Worm (Caenorhabditis elegans) whole organism, L3 larva: ENCODE measurements around the gene srx-12.

Experiments
- R02D3.7 ChIP-seq: fragments of 150-350 bp; optimal IDR thresholded peaks from 2 replicates; lab custom pipeline; 2014; ENCODE audit warnings: missing biosample characterization, missing genetic modification characterization
- ZK546.5 ChIP-seq: sonication (generic microtip); optimal IDR thresholded peaks from 2 replicates; lab custom pipeline; 2017; ENCODE audit warnings: missing biosample characterization, missing genetic modification characterization
- aly-2 ChIP-seq: fragments of 150-350 bp; optimal IDR thresholded peaks from 2 replicates; lab custom pipeline; 2014; ENCODE audit warnings: missing biosample characterization, missing genetic modification characterization
- ama-1 ChIP-seq: fragments of 150-350 bp; optimal IDR thresholded peaks from 2 replicates; lab custom pipeline; 2018
- ceh-16 ChIP-seq: sonication (generic microtip); optimal IDR thresholded peaks from 2 replicates; lab custom pipeline; 2017; ENCODE audit warnings: missing biosample characterization, missing genetic modification characterization
- ceh-28 ChIP-seq: fragments of 150-350 bp; optimal IDR thresholded peaks from 2 replicates; lab custom pipeline; 2014; ENCODE audit warnings: missing biosample characterization, missing genetic modification reagents, missing genetic modification characterization
- ceh-82 ChIP-seq: fragments of 150-350 bp; optimal IDR thresholded peaks from 2 replicates; lab custom pipeline; 2014; ENCODE audit warnings: missing biosample characterization, missing genetic modification characterization
- daf-12 ChIP-seq: fragments of 150-350 bp; optimal IDR thresholded peaks from 2 replicates; lab custom pipeline; 2014; ENCODE audit warnings: missing biosample characterization, missing genetic modification reagents, missing genetic modification characterization
- egl-27 ChIP-seq: sonication (generic microtip); optimal IDR thresholded peaks from 4 replicates; lab custom pipeline; 2017; ENCODE audit warnings: missing biosample characterization, missing genetic modification reagents, missing genetic modification characterization
- elt-1 ChIP-seq: fragments of 150-350 bp; optimal IDR thresholded peaks from 2 replicates; lab custom pipeline; 2014; ENCODE audit warnings: missing biosample characterization, missing genetic modification characterization
- elt-2 ChIP-seq: sonication (generic microtip); optimal IDR thresholded peaks from 2 replicates; lab custom pipeline; 2016; ENCODE audit warnings: missing genetic modification reagents, mild to moderate bottlenecking, missing genetic modification characterization, missing compliant biosample characterization
- eor-1 ChIP-seq, 2 experiments: fragments of 150-350 bp; optimal IDR thresholded peaks; 2 replicates each; lab custom pipeline; 2014 to 2018; ENCODE audit warnings: missing biosample characterization in 2 of 2, missing genetic modification characterization in 2 of 2
- fkh-10 ChIP-seq: sonication (generic microtip); optimal IDR thresholded peaks from 2 replicates; lab custom pipeline; 2017; ENCODE audit warnings: missing biosample characterization, missing genetic modification reagents, missing genetic modification characterization
- fkh-2 ChIP-seq: fragments of 150-350 bp; optimal IDR thresholded peaks from 2 replicates; lab custom pipeline; 2014; ENCODE audit warnings: missing biosample characterization, missing genetic modification reagents, missing genetic modification characterization
- fos-1 ChIP-seq: fragments of 150-350 bp; optimal IDR thresholded peaks from 2 replicates; lab custom pipeline; 2014; ENCODE audit warnings: missing biosample characterization, missing genetic modification characterization
- hmg-11 ChIP-seq: sonication (generic microtip); optimal IDR thresholded peaks from 2 replicates; lab custom pipeline; 2016; ENCODE audit warnings: missing genetic modification characterization, missing compliant biosample characterization
- jun-1 ChIP-seq: fragments of 150-350 bp; optimal IDR thresholded peaks from 2 replicates; lab custom pipeline; 2014; ENCODE audit warnings: missing biosample characterization, missing genetic modification reagents, missing genetic modification characterization
- lin-15B ChIP-seq: fragments of 150-350 bp; optimal IDR thresholded peaks from 2 replicates; lab custom pipeline; 2014; ENCODE audit warnings: missing biosample characterization, missing genetic modification characterization
- lin-39 ChIP-seq: fragments of 150-350 bp; optimal IDR thresholded peaks from 2 replicates; lab custom pipeline; 2018; ENCODE audit warnings: missing biosample characterization, missing genetic modification reagents, missing genetic modification characterization
- lsy-12 ChIP-seq: sonication (generic microtip); optimal IDR thresholded peaks from 2 replicates; lab custom pipeline; 2016; ENCODE audit warnings: mild to moderate bottlenecking, missing genetic modification characterization, missing compliant biosample characterization
- mdl-1 ChIP-seq: fragments of 150-350 bp; optimal IDR thresholded peaks from 2 replicates; lab custom pipeline; 2014; ENCODE audit warnings: missing biosample characterization, missing genetic modification characterization
- mml-1 ChIP-seq: fragments of 150-350 bp; sonication (generic microtip); optimal IDR thresholded peaks from 3 replicates; lab custom pipeline; 2014; ENCODE audit warnings: missing biosample characterization, missing genetic modification characterization
- nfya-1 ChIP-seq: sonication (generic microtip); optimal IDR thresholded peaks from 2 replicates; lab custom pipeline; 2017; ENCODE audit warnings: missing genetic modification characterization, mild to moderate bottlenecking, missing compliant biosample characterization, antibody characterized with exemption, moderate library complexity; ENCODE audit not compliant: insufficient read depth
- nhr-12 ChIP-seq: fragments of 150-350 bp; optimal IDR thresholded peaks from 2 replicates; lab custom pipeline; 2014; ENCODE audit warnings: missing biosample characterization, missing genetic modification characterization
- nhr-28 ChIP-seq: fragments of 150-350 bp; optimal IDR thresholded peaks from 2 replicates; lab custom pipeline; 2014; ENCODE audit warnings: missing biosample characterization, missing genetic modification characterization
- nhr-43 ChIP-seq: sonication (generic microtip); optimal IDR thresholded peaks from 2 replicates; lab custom pipeline; 2016; ENCODE audit warnings: mild to moderate bottlenecking, missing genetic modification characterization, missing compliant biosample characterization; ENCODE audit not compliant: poor library complexity, severe bottlenecking
- nhr-67 ChIP-seq: fragments of 150-350 bp; optimal IDR thresholded peaks from 2 replicates; lab custom pipeline; 2014; ENCODE audit warnings: missing biosample characterization, missing genetic modification characterization
- pha-4 ChIP-seq: fragments of 150-350 bp; optimal IDR thresholded peaks from 2 replicates; lab custom pipeline; 2014; ENCODE audit warnings: missing biosample characterization, missing genetic modification reagents, missing genetic modification characterization
- pqm-1 ChIP-seq: fragments of 150-350 bp; optimal IDR thresholded peaks from 2 replicates; lab custom pipeline; 2017; ENCODE audit warnings: missing biosample characterization, missing genetic modification characterization, inconsistent platforms
- skn-1 ChIP-seq: fragments of 150-350 bp; optimal IDR thresholded peaks from 2 replicates; lab custom pipeline; 2014; ENCODE audit warnings: missing biosample characterization, missing genetic modification characterization
- unc-39 ChIP-seq: sonication (generic microtip); optimal IDR thresholded peaks from 4 replicates; lab custom pipeline; 2017; ENCODE audit warnings: missing biosample characterization, missing genetic modification characterization
- zag-1 ChIP-seq: fragments of 150-350 bp; optimal IDR thresholded peaks from 2 replicates; lab custom pipeline; 2014; ENCODE audit warnings: missing biosample characterization, missing genetic modification characterization
- ztf-11 ChIP-seq: fragments of 150-350 bp; optimal IDR thresholded peaks from 2 replicates; lab custom pipeline; 2014; ENCODE audit warnings: missing biosample characterization, missing genetic modification characterization

Gene srx-12

ce11 chrIV:1045683-1046082 is at the start of gene srx-12:
srx-12 (plus strand) TSS chrIV:1045983.
- TF ChIP-seq hmg-11 (no peak), pqm-1 (tag; lab: Kevin White, UChicago) (no peak), nhr-43 (tag; lab: Kevin White, UChicago) (no peak), eor-1 (tag; optimal IDR thresholded peaks at IDR 0.05; lab: Kevin White, UChicago) (no peak), egl-27 (tag; lab: Kevin White, UChicago) (no peak), nfya-1 (tag; lab: Kevin White, UChicago) (no peak), ceh-16 (tag; lab: Kevin White, UChicago) (no peak), lsy-12 (no peak)

ce11 chrIV:998914-999313 is 46.9 kb upstream of the srx-12 start, which contains the start of gene Y55F3AM.5:
Y55F3AM.5 (plus strand) TSS chrIV:999214.
- TF ChIP-seq skn-1 (tag; lab: Kevin White, UChicago) (no peak), unc-39 (tag; lab: Kevin White, UChicago) (no peak), ceh-82 (no peak), nhr-67 (tag; lab: Kevin White, UChicago) (no peak), pha-4 (tag; lab: Kevin White, UChicago) (no peak), zag-1 (tag; lab: Kevin White, UChicago) (no peak), ama-1 (lab: Kevin White, UChicago) (no peak), elt-2 (tag; lab: Kevin White, UChicago) (no peak), eor-1 (tag; optimal IDR thresholded peaks at IDR 0.05; lab: Kevin White, UChicago) (no peak), daf-12 (tag; lab: Kevin White, UChicago) (no peak), aly-2 (tag; lab: Kevin White, UChicago) (no peak), fkh-2 (tag; lab: Kevin White, UChicago) (no peak), lin-39 (tag; lab: Kevin White, UChicago) (no peak), hmg-11 (no peak)

- TF ChIP-seq elt-1 (tag; lab: Kevin White, UChicago) (no peak), R02D3.7 (tag; lab: Kevin White, UChicago) (no peak), lin-39 (tag; lab: Kevin White, UChicago) (no peak), ceh-28 (tag; lab: Kevin White, UChicago) (peak; percentile 99), fkh-10 (GFP tag; lab: Kevin White, UChicago) (no peak), fos-1 (no peak)
- TF ChIP-seq, all 47 proteins: peak for 1
Measured at ce11 chrIV:999675-1000074, 46.1 kb upstream of the srx-12 start.

- no peak for TF ChIP-seq nhr-12
- no peak for TF ChIP-seq fkh-10 (GFP tag; lab: Kevin White, UChicago)
- TF ChIP-seq nhr-28 = no peak
- peak; percentile 97 for TF ChIP-seq ceh-28 (tag; lab: Kevin White, UChicago)
Measured at ce11 chrIV:1000441-1000840, 45.3 kb upstream of the srx-12 start.

ce11 chrIV:1005761-1006160 is 40.0 kb upstream of the srx-12 start, which contains the start of gene immp-2:
immp-2 (minus strand) TSS chrIV:1005861.
- TF ChIP-seq fkh-2 (tag; lab: Kevin White, UChicago) = no peak
- no peak for TF ChIP-seq mdl-1 (tag; lab: Kevin White, UChicago)
- no peak for TF ChIP-seq ztf-11 (tag; lab: Kevin White, UChicago)
- no peak for TF ChIP-seq mml-1 (tag; lab: Kevin White, UChicago)
- TF ChIP-seq ZK546.5 (tag; lab: Kevin White, UChicago) = no peak
- no peak for TF ChIP-seq jun-1 (tag; lab: Kevin White, UChicago)
- TF ChIP-seq nhr-12 = no peak
- TF ChIP-seq nhr-67 (tag; lab: Kevin White, UChicago) = no peak
- no peak for TF ChIP-seq lin-15B (tag; lab: Kevin White, UChicago)
- TF ChIP-seq, all 47 proteins: peak for 0

ce11 chrIV:1006662-1007061 is 39.1 kb upstream of the srx-12 start:
- peak; percentile 90 for TF ChIP-seq ceh-28 (tag; lab: Kevin White, UChicago)
- no peak for TF ChIP-seq egl-27 (tag; lab: Kevin White, UChicago)
